Worm (Caenorhabditis elegans) whole organism, mixed stage, embryonic: ENCODE results near the gene H04D03.2.
A peak's percentile ranks its signal among the peaks of the same experiment; 100 is the strongest.

ENCODE experiments used
- M03D4.4 ChIP-seq: sonication (generic microtip); optimal IDR thresholded peaks from 2 replicates; lab custom pipeline; 2017; ENCODE audit warnings: mild to moderate bottlenecking, missing genetic modification characterization, missing compliant biosample characterization
- bed-3 ChIP-seq: fragments of 200-800 bp; sonication (Bioruptor generic); optimal IDR thresholded peaks from 3 replicates; lab custom pipeline; 2018; ENCODE audit warnings: mild to moderate bottlenecking, missing genetic modification characterization, moderate library complexity, missing compliant biosample characterization
- blmp-1 ChIP-seq: fragments of 150-350 bp; optimal IDR thresholded peaks from 2 replicates; lab custom pipeline; 2014; ENCODE audit warnings: missing biosample characterization, missing genetic modification characterization
- ceh-39 ChIP-seq: fragments of 150-350 bp; optimal IDR thresholded peaks from 2 replicates; lab custom pipeline; 2014; ENCODE audit warnings: missing biosample characterization, missing genetic modification characterization
- ceh-43 ChIP-seq: fragments of 200-800 bp; sonication (Bioruptor generic); optimal IDR thresholded peaks from 2 replicates; lab custom pipeline; 2018; ENCODE audit warnings: mild to moderate bottlenecking, missing genetic modification characterization, moderate library complexity, missing compliant biosample characterization
- ceh-83 ChIP-seq: fragments of 200-800 bp; sonication (Bioruptor generic); optimal IDR thresholded peaks from 2 replicates; lab custom pipeline; 2018; ENCODE audit warnings: mild to moderate bottlenecking, missing genetic modification characterization, missing compliant biosample characterization
- ces-1 ChIP-seq: fragments of 150-350 bp; optimal IDR thresholded peaks from 2 replicates; lab custom pipeline; 2014; ENCODE audit warnings: missing biosample characterization, missing genetic modification reagents, missing genetic modification characterization
- cnd-1 ChIP-seq: fragments of 200-800 bp; sonication (Bioruptor generic); optimal IDR thresholded peaks from 2 replicates; lab custom pipeline; 2018; ENCODE audit warnings: mild to moderate bottlenecking, missing genetic modification characterization, missing compliant biosample characterization
- drap-1 ChIP-seq: fragments of 200-800 bp; sonication (Bioruptor generic); optimal IDR thresholded peaks from 3 replicates; lab custom pipeline; 2018; ENCODE audit warnings: mild to moderate bottlenecking, missing genetic modification characterization, missing compliant biosample characterization
- elt-1 ChIP-seq: sonication (generic microtip); optimal IDR thresholded peaks from 2 replicates; lab custom pipeline; 2017; ENCODE audit warnings: missing genetic modification characterization, mild to moderate bottlenecking, missing compliant biosample characterization, antibody characterized with exemption, moderate library complexity, borderline replicate concordance; ENCODE audit not compliant: insufficient read depth
- elt-3 ChIP-seq: fragments of 150-350 bp; optimal IDR thresholded peaks from 2 replicates; lab custom pipeline; 2014; ENCODE audit warnings: missing biosample characterization, missing genetic modification characterization
- flh-1 ChIP-seq: fragments of 200-800 bp; sonication (Bioruptor generic); optimal IDR thresholded peaks from 2 replicates; lab custom pipeline; 2018; ENCODE audit warnings: mild to moderate bottlenecking, missing genetic modification characterization, moderate library complexity, missing compliant biosample characterization
- ham-2 ChIP-seq: fragments of 200-800 bp; sonication (Bioruptor generic); optimal IDR thresholded peaks from 2 replicates; lab custom pipeline; 2018; ENCODE audit warnings: mild to moderate bottlenecking, missing genetic modification characterization, missing compliant biosample characterization
- hlh-1 ChIP-seq: fragments of 150-350 bp; optimal IDR thresholded peaks from 2 replicates; lab custom pipeline; 2014; ENCODE audit warnings: missing biosample characterization, missing genetic modification reagents, missing genetic modification characterization
- lin-13 ChIP-seq: fragments of 150-350 bp; optimal IDR thresholded peaks from 2 replicates; lab custom pipeline; 2014; ENCODE audit warnings: missing biosample characterization, missing genetic modification characterization
- lin-32 ChIP-seq: fragments of 200-800 bp; sonication (Bioruptor generic); optimal IDR thresholded peaks from 2 replicates; lab custom pipeline; 2018; ENCODE audit warnings: mild to moderate bottlenecking, missing genetic modification characterization, missing compliant biosample characterization
- lsy-2 ChIP-seq: fragments of 150-350 bp; optimal IDR thresholded peaks from 2 replicates; lab custom pipeline; 2014; ENCODE audit warnings: missing biosample characterization, missing genetic modification characterization
- mab-5 ChIP-seq: fragments of 150-350 bp; optimal IDR thresholded peaks from 2 replicates; lab custom pipeline; 2014; ENCODE audit warnings: missing biosample characterization, missing genetic modification characterization
- mep-1 ChIP-seq: fragments of 150-350 bp; optimal IDR thresholded peaks from 2 replicates; lab custom pipeline; 2017; ENCODE audit warnings: missing biosample characterization, missing genetic modification reagents, missing genetic modification characterization, inconsistent platforms
- mls-2 ChIP-seq: sonication (generic microtip); optimal IDR thresholded peaks from 2 replicates; lab custom pipeline; 2016; ENCODE audit warnings: mild to moderate bottlenecking, missing genetic modification characterization, moderate library complexity, missing compliant biosample characterization
- nhr-12 ChIP-seq: fragments of 150-350 bp; optimal IDR thresholded peaks from 2 replicates; lab custom pipeline; 2014; ENCODE audit warnings: missing biosample characterization, missing genetic modification characterization
- nhr-2 ChIP-seq: fragments of 150-350 bp; optimal IDR thresholded peaks from 2 replicates; lab custom pipeline; 2014; ENCODE audit warnings: missing biosample characterization, missing genetic modification characterization
- nhr-237 ChIP-seq: fragments of 150-350 bp; optimal IDR thresholded peaks from 2 replicates; lab custom pipeline; 2014; ENCODE audit warnings: missing biosample characterization, missing genetic modification characterization
- nhr-28 ChIP-seq: fragments of 150-350 bp; optimal IDR thresholded peaks from 2 replicates; lab custom pipeline; 2014; ENCODE audit warnings: missing biosample characterization, missing genetic modification characterization
- nhr-76 ChIP-seq: sonication (generic microtip); optimal IDR thresholded peaks from 2 replicates; lab custom pipeline; 2017; ENCODE audit warnings: missing biosample characterization, missing genetic modification characterization
- pha-4 ChIP-seq: fragments of 150-350 bp; optimal IDR thresholded peaks from 2 replicates; lab custom pipeline; 2018; ENCODE audit warnings: missing biosample characterization, missing genetic modification reagents, missing genetic modification characterization
- sem-2 ChIP-seq: fragments of 200-800 bp; sonication (Bioruptor generic); optimal IDR thresholded peaks from 2 replicates; lab custom pipeline; 2018; ENCODE audit warnings: mild to moderate bottlenecking, missing genetic modification characterization, missing compliant biosample characterization
- snpc-4 ChIP-seq: fragments of 150-350 bp; optimal IDR thresholded peaks from 2 replicates; lab custom pipeline; 2014; ENCODE audit warnings: missing biosample characterization, missing genetic modification characterization
- sptf-1 ChIP-seq: sonication (generic microtip); optimal IDR thresholded peaks from 2 replicates; lab custom pipeline; 2017; ENCODE audit warnings: mild to moderate bottlenecking, missing genetic modification characterization, moderate library complexity, missing compliant biosample characterization
- tbx-8 ChIP-seq: fragments of 200-800 bp; sonication (Bioruptor generic); optimal IDR thresholded peaks from 2 replicates; lab custom pipeline; 2018; ENCODE audit warnings: mild to moderate bottlenecking, missing genetic modification characterization, moderate library complexity, missing compliant biosample characterization
- unc-120 ChIP-seq: sonication (generic microtip); optimal IDR thresholded peaks from 2 replicates; lab custom pipeline; 2017; ENCODE audit warnings: missing genetic modification characterization, missing compliant biosample characterization; ENCODE audit not compliant: poor library complexity, severe bottlenecking
- unc-39 ChIP-seq: fragments of 150-350 bp; optimal IDR thresholded peaks from 2 replicates; lab custom pipeline; 2014; ENCODE audit warnings: missing biosample characterization, missing genetic modification characterization
- unc-62 ChIP-seq: fragments of 150-350 bp; optimal IDR thresholded peaks from 2 replicates; lab custom pipeline; 2014; ENCODE audit warnings: missing biosample characterization, missing genetic modification reagents, missing genetic modification characterization
- zip-8 ChIP-seq: fragments of 150-350 bp; optimal IDR thresholded peaks from 2 replicates; lab custom pipeline; 2014; ENCODE audit warnings: missing biosample characterization, missing genetic modification characterization
- ztf-11 ChIP-seq: fragments of 150-350 bp; optimal IDR thresholded peaks from 2 replicates; lab custom pipeline; 2014; ENCODE audit warnings: missing biosample characterization, missing genetic modification characterization

H04D03.2 gene

ce11 chrIII:10432104-10432503 is 10.1 kb downstream of the H04D03.2 start:
- peak; percentile 8 for TF ChIP-seq lsy-2 (tag; lab: Kevin White, UChicago)
- TF ChIP-seq ceh-83 (GFP tag; lab: Kevin White, UChicago): peak; percentile 84
- peak; percentile 14 for TF ChIP-seq nhr-28 (tag; lab: Kevin White, UChicago)
- TF ChIP-seq cnd-1 (tag; lab: Kevin White, UChicago): peak; percentile 79
- TF ChIP-seq flh-1 (GFP tag; lab: Kevin White, UChicago): peak; percentile 17
- TF ChIP-seq ceh-43 (GFP tag; lab: Kevin White, UChicago): peak; percentile 46
- peak; percentile 72 for TF ChIP-seq sptf-1 (tag; lab: Kevin White, UChicago)
- TF ChIP-seq M03D4.4: peak; percentile 75
- TF ChIP-seq nhr-2 (tag; lab: Kevin White, UChicago): no peak
- peak; percentile 54 for TF ChIP-seq mab-5 (tag; lab: Kevin White, UChicago)
- TF ChIP-seq zip-8 (tag; lab: Kevin White, UChicago): no peak
- peak; percentile 69 for TF ChIP-seq mls-2 (tag; lab: Kevin White, UChicago)
- TF ChIP-seq elt-3 (tag; lab: Kevin White, UChicago): no peak
- TF ChIP-seq drap-1: peak; percentile 72
- TF ChIP-seq unc-62 (GFP tag; lab: Kevin White, UChicago): peak; percentile 73
- TF ChIP-seq snpc-4 (tag; lab: Kevin White, UChicago): no peak
- TF ChIP-seq lin-32: peak; percentile 53
- TF ChIP-seq tbx-8: no peak
- TF ChIP-seq pha-4 (tag; lab: Kevin White, UChicago): peak; percentile 4
- peak; percentile 34 for TF ChIP-seq sem-2 (GFP tag; lab: Kevin White, UChicago)
- no peak for TF ChIP-seq ztf-11 (tag; lab: Kevin White, UChicago)
- TF ChIP-seq lin-13 (tag; lab: Kevin White, UChicago): peak; percentile 50
- TF ChIP-seq ceh-39 (tag; lab: Kevin White, UChicago): no peak
- no peak for TF ChIP-seq nhr-237
- TF ChIP-seq unc-120 (tag; lab: Kevin White, UChicago): peak; percentile 86
- peak; percentile 2 for TF ChIP-seq ham-2 (GFP tag; lab: Kevin White, UChicago)
- no peak for TF ChIP-seq elt-1 (tag; lab: Kevin White, UChicago)
- no peak for TF ChIP-seq unc-39 (tag; lab: Kevin White, UChicago)
- no peak for TF ChIP-seq nhr-12 (tag; lab: Kevin White, UChicago)
- peak; percentile 92 for TF ChIP-seq hlh-1 (tag; lab: Kevin White, UChicago)
- TF ChIP-seq blmp-1 (tag; lab: Kevin White, UChicago): no peak
- TF ChIP-seq mep-1 (tag; lab: Kevin White, UChicago): no peak
- TF ChIP-seq ces-1 (GFP tag; lab: Kevin White, UChicago): peak; percentile 21
- no peak for TF ChIP-seq nhr-76 (tag; lab: Kevin White, UChicago)
- peak; percentile 21 for TF ChIP-seq bed-3

ce11 chrIII:10427882-10428281 is 14.3 kb downstream of the H04D03.2 start, which contains the start of gene prp-3:
prp-3 (minus strand) TSS chrIII:10427982.
- TF ChIP-seq ztf-11 (tag; lab: Kevin White, UChicago) (no peak), sptf-1 (tag; lab: Kevin White, UChicago) (no peak), nhr-237 (no peak), mab-5 (tag; lab: Kevin White, UChicago) (no peak), blmp-1 (tag; lab: Kevin White, UChicago) (no peak), elt-3 (tag; lab: Kevin White, UChicago) (no peak), unc-120 (tag; lab: Kevin White, UChicago) (no peak), cnd-1 (tag; lab: Kevin White, UChicago) (no peak), flh-1 (GFP tag; lab: Kevin White, UChicago) (no peak), lin-13 (tag; lab: Kevin White, UChicago) (no peak), mep-1 (tag; lab: Kevin White, UChicago) (no peak), mls-2 (tag; lab: Kevin White, UChicago) (no peak), nhr-12 (tag; lab: Kevin White, UChicago) (no peak), zip-8 (tag; lab: Kevin White, UChicago) (no peak), ham-2 (GFP tag; lab: Kevin White, UChicago) (no peak)

- no peak for TF ChIP-seq lin-32
- TF ChIP-seq M03D4.4: no peak
- no peak for TF ChIP-seq drap-1
- no peak for TF ChIP-seq ztf-11 (tag; lab: Kevin White, UChicago)
- TF ChIP-seq mep-1 (tag; lab: Kevin White, UChicago): no peak
- no peak for TF ChIP-seq hlh-1 (tag; lab: Kevin White, UChicago)
- TF ChIP-seq nhr-76 (tag; lab: Kevin White, UChicago): no peak
- no peak for TF ChIP-seq flh-1 (GFP tag; lab: Kevin White, UChicago)
- TF ChIP-seq ceh-39 (tag; lab: Kevin White, UChicago): no peak
- TF ChIP-seq unc-62 (GFP tag; lab: Kevin White, UChicago): no peak
Observed at ce11 chrIII:10423906-10424305, 18.3 kb downstream of the H04D03.2 start, which contains the start of gene M03C11.6. M03C11.6 (minus strand) TSS chrIII:10424006.
